Worm (Caenorhabditis elegans) whole organism, L1 larva: ENCODE measurements around the gene Y53F4B.7.

Experiments used
- aly-2 ChIP-seq: fragments of 150-350 bp; optimal IDR thresholded peaks from 2 replicates; lab custom pipeline; 2014; ENCODE audit warnings: missing biosample characterization, missing genetic modification characterization
- ama-1 ChIP-seq: fragments of 150-350 bp; optimal IDR thresholded peaks from 2 replicates; lab custom pipeline; 2014
- blmp-1 ChIP-seq: fragments of 150-350 bp; optimal IDR thresholded peaks from 2 replicates; lab custom pipeline; 2014; ENCODE audit warnings: missing biosample characterization, missing genetic modification characterization
- dpl-1 ChIP-seq, 3 experiments: fragments of 150-350 bp in 2 of 3; sonication (generic microtip) in 1 of 3; optimal IDR thresholded peaks; 2 replicates each; lab custom pipeline; 2014 to 2017; ENCODE audit warnings: missing biosample characterization in 3 of 3, missing genetic modification characterization in 3 of 3, missing genetic modification reagents in 3 of 3
- lin-13 ChIP-seq: fragments of 150-350 bp; optimal IDR thresholded peaks from 2 replicates; lab custom pipeline; 2014; ENCODE audit warnings: missing biosample characterization, missing genetic modification reagents, missing genetic modification characterization
- mab-9 ChIP-seq: fragments of 200-800 bp; sonication (Bioruptor generic); IDR thresholded peaks from 2 replicates; pipeline ENCODE4 v1.3.6; 2022; ENCODE audit warnings: missing genetic modification reagents, missing genetic modification characterization, missing compliant biosample characterization
- nhr-12 ChIP-seq: sonication (generic microtip); optimal IDR thresholded peaks from 2 replicates; lab custom pipeline; 2017; ENCODE audit warnings: missing biosample characterization, missing genetic modification characterization
- nhr-77 ChIP-seq: fragments of 150-350 bp; optimal IDR thresholded peaks from 2 replicates; lab custom pipeline; 2014; ENCODE audit warnings: missing biosample characterization, missing genetic modification characterization
- rnt-1 ChIP-seq: sonication (generic microtip); optimal IDR thresholded peaks from 2 replicates; lab custom pipeline; 2016; ENCODE audit warnings: mild to moderate bottlenecking, missing genetic modification characterization, moderate library complexity, missing compliant biosample characterization
- snpc-4 ChIP-seq: fragments of 150-350 bp; optimal IDR thresholded peaks from 2 replicates; lab custom pipeline; 2014; ENCODE audit warnings: missing biosample characterization, missing genetic modification characterization
- swsn-7 ChIP-seq: sonication (generic microtip); optimal IDR thresholded peaks from 2 replicates; lab custom pipeline; 2016; ENCODE audit warnings: missing genetic modification characterization, missing compliant biosample characterization
- ztf-11 ChIP-seq, 2 experiments: sonication (generic microtip); optimal IDR thresholded peaks; 2 replicates each; lab custom pipeline; 2016 to 2017; ENCODE audit warnings: missing genetic modification characterization in 2 of 2, missing biosample characterization in 1 of 2, missing compliant biosample characterization in 1 of 2

- TF ChIP-seq swsn-7, result peak; percentile 99
- peak; percentile 90 for TF ChIP-seq aly-2 (tag; lab: Kevin White, UChicago)
- peak; percentile 38 to 97 for TF ChIP-seq ztf-11 (tag; optimal IDR thresholded peaks at IDR 0.05; lab: Kevin White, UChicago)
- TF ChIP-seq mab-9 (GFP tag; lab: Robert Waterston, UW), result peak; percentile 97
- TF ChIP-seq dpl-1 (GFP tag; optimal IDR thresholded peaks at IDR 0.05; lab: Kevin White, UChicago), result peak; percentile 85 to 91 (median 89)
- peak; percentile 99 for TF ChIP-seq nhr-77 (tag; lab: Kevin White, UChicago)
- TF ChIP-seq snpc-4 (tag; lab: Kevin White, UChicago), result peak; percentile 100
- TF ChIP-seq blmp-1 (tag; lab: Kevin White, UChicago), result peak; percentile 44
- peak; percentile 97 for TF ChIP-seq rnt-1
- peak; percentile 48 for TF ChIP-seq nhr-12 (tag; lab: Kevin White, UChicago)
- peak; percentile 94 for TF ChIP-seq ama-1 (lab: Kevin White, UChicago)
- TF ChIP-seq lin-13 (GFP tag; lab: Kevin White, UChicago), result peak; percentile 96
These were observed 33.0 kb downstream of the Y53F4B.7 start, which contains the start of gene cmtr-1 for ce11 chrII:15025599-15026164.
